Worm (Caenorhabditis elegans) whole organism, L4 larva: Measurements from ENCODE around the gene fbn-1.
A peak's percentile ranks its signal among the peaks of the same experiment; 100 is the strongest.

ENCODE experiments used
- R02D3.7 ChIP-seq: fragments of 150-350 bp; sonication (generic microtip); optimal IDR thresholded peaks from 3 replicates; lab custom pipeline; 2014; ENCODE audit warnings: missing biosample characterization, missing genetic modification characterization
- aly-2 ChIP-seq: sonication (generic microtip); optimal IDR thresholded peaks from 2 replicates; lab custom pipeline; 2018; ENCODE audit warnings: missing biosample characterization, missing genetic modification characterization
- ceh-28 ChIP-seq: fragments of 150-350 bp; optimal IDR thresholded peaks from 2 replicates; lab custom pipeline; 2014; ENCODE audit warnings: missing biosample characterization, missing genetic modification reagents, missing genetic modification characterization
- egl-27 ChIP-seq: sonication (generic microtip); optimal IDR thresholded peaks from 3 replicates; lab custom pipeline; 2017; ENCODE audit warnings: missing biosample characterization, missing genetic modification reagents, missing genetic modification characterization
- fos-1 ChIP-seq: fragments of 150-350 bp; optimal IDR thresholded peaks from 2 replicates; lab custom pipeline; 2014; ENCODE audit warnings: missing biosample characterization, missing genetic modification characterization
- hlh-30 ChIP-seq: sonication (generic microtip); optimal IDR thresholded peaks from 2 replicates; lab custom pipeline; 2017; ENCODE audit warnings: antibody characterized with exemption, mild to moderate bottlenecking, missing genetic modification characterization, missing compliant biosample characterization; ENCODE audit not compliant: insufficient read depth
- lin-13 ChIP-seq: fragments of 150-350 bp; optimal IDR thresholded peaks from 2 replicates; lab custom pipeline; 2014; ENCODE audit warnings: missing biosample characterization, missing genetic modification reagents, missing genetic modification characterization
- mdt-29 ChIP-seq: fragments of 200-800 bp; sonication (Bioruptor generic); IDR thresholded peaks from 2 replicates; pipeline ENCODE4 v1.3.6; 2022; ENCODE audit warnings: missing genetic modification reagents, missing genetic modification characterization, missing compliant biosample characterization
- nhr-76 ChIP-seq: fragments of 150-350 bp; optimal IDR thresholded peaks from 2 replicates; lab custom pipeline; 2014; ENCODE audit warnings: missing biosample characterization, missing genetic modification characterization
- pha-4 ChIP-seq, 2 experiments: fragments of 150-350 bp in 1 of 2; fragments of 200-800 bp in 1 of 2; sonication (Bioruptor generic) in 1 of 2; IDR thresholded peaks in 1 of 2; optimal IDR thresholded peaks in 1 of 2; 2 replicates each; pipeline versions ENCODE4 v1.3.6 to Lab custom; 2014 to 2022; ENCODE audit warnings: missing genetic modification characterization in 2 of 2, missing genetic modification reagents in 2 of 2, missing biosample characterization in 1 of 2, missing compliant biosample characterization in 1 of 2
- saeg-2 ChIP-seq: fragments of 200-800 bp; sonication (Bioruptor generic); IDR thresholded peaks from 2 replicates; pipeline ENCODE4 v1.3.6; 2022; ENCODE audit warnings: missing genetic modification reagents, missing genetic modification characterization, missing compliant biosample characterization
- skn-1 ChIP-seq: fragments of 150-350 bp; optimal IDR thresholded peaks from 2 replicates; lab custom pipeline; 2014; ENCODE audit warnings: missing biosample characterization, missing genetic modification characterization
- zip-11 ChIP-seq: fragments of 200-800 bp; sonication (Bioruptor generic); IDR thresholded peaks from 2 replicates; pipeline ENCODE4 v1.3.6; 2022; ENCODE audit warnings: missing genetic modification characterization, missing compliant biosample characterization

DNA sequence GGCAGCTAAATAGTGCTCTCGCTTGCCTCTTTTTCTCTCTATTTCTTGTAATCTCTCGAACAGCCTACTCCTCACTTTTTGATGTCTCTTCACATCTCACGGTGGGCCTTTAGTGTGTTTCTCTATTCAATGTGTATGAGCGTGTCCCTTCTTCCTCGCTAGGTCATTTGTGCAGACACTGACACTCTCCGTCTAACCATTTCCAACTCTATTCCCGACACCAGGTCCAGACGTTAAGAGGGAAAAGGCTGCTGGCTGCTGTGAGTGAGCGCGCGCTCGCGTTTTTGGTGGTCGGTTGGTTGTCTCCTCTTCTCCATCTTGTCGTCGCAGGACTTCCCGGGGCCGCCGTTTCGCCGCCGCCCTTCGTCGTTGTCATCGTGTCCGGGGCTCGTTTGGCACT lies 34.3 kb downstream of the fbn-1 start:
- TF ChIP-seq hlh-30 (tag; lab: Kevin White, UChicago) (peak; percentile 77), pha-4 (GFP tag; IDR thresholded peaks at IDR 0.05; lab: Robert Waterston, UW) (no peak), pha-4 (tag; optimal IDR thresholded peaks at IDR 0.05; lab: Kevin White, UChicago) (no peak), aly-2 (tag; lab: Kevin White, UChicago) (no peak), egl-27 (tag; lab: Kevin White, UChicago) (no peak), mdt-29 (GFP tag; lab: Robert Waterston, UW) (no peak), fos-1 (tag; lab: Kevin White, UChicago) (no peak), skn-1 (tag; lab: Kevin White, UChicago) (no peak), lin-13 (GFP tag; lab: Kevin White, UChicago) (no peak), zip-11 (GFP tag; lab: Robert Waterston, UW) (no peak), nhr-76 (tag; lab: Kevin White, UChicago) (no peak), saeg-2 (GFP tag; lab: Robert Waterston, UW) (no peak), R02D3.7 (tag; lab: Kevin White, UChicago) (no peak), ceh-28 (no peak)
